Fruit fly (Drosophila melanogaster) whole organism, embryonic: Measurements from ENCODE around the gene Hsp110.

Source experiments
- CG10321 ChIP-seq: fragments of 200-800 bp; sonication (Bioruptor generic); IDR thresholded peaks from 2 replicates; pipeline ENCODE4 v1.3.6; 2022; ENCODE audit warnings: missing biosample characterization, missing genetic modification characterization
- CG12071 ChIP-seq: fragments of 200-800 bp; sonication (Bioruptor generic); optimal IDR thresholded peaks from 3 replicates; lab custom pipeline; 2018; ENCODE audit warnings: missing biosample characterization, mild to moderate bottlenecking, missing genetic modification characterization
- CG12391 ChIP-seq: fragments of 200-800 bp; sonication (Bioruptor generic); optimal IDR thresholded peaks from 3 replicates; lab custom pipeline; 2018; ENCODE audit warnings: missing biosample characterization, mild to moderate bottlenecking, missing genetic modification characterization, moderate library complexity
- CG17385 ChIP-seq: fragments of 200-800 bp; sonication (Bioruptor generic); optimal IDR thresholded peaks from 3 replicates; lab custom pipeline; 2018; ENCODE audit warnings: missing biosample characterization, mild to moderate bottlenecking, missing genetic modification characterization
- CG18619 ChIP-seq: fragments of 200-800 bp; sonication (Bioruptor generic); optimal IDR thresholded peaks from 3 replicates; lab custom pipeline; 2017; ENCODE audit warnings: missing biosample characterization, mild to moderate bottlenecking, missing genetic modification characterization
- CG31388 ChIP-seq: fragments of 200-800 bp; sonication (Bioruptor generic); optimal IDR thresholded peaks from 2 replicates; lab custom pipeline; 2016; ENCODE audit warnings: missing biosample characterization, missing genetic modification characterization
- CG32532 ChIP-seq: fragments of 200-800 bp; sonication (Bioruptor generic); IDR thresholded peaks from 2 replicates; pipeline ENCODE4 v1.3.6; 2022; ENCODE audit warnings: missing biosample characterization, missing genetic modification characterization
- CG32767 ChIP-seq: fragments of 200-800 bp; sonication (Bioruptor generic); IDR thresholded peaks from 2 replicates; pipeline ENCODE4 v1.3.6; 2022; ENCODE audit warnings: missing biosample characterization, missing genetic modification characterization
- CG3281 ChIP-seq: fragments of 200-800 bp; sonication (Bioruptor generic); optimal IDR thresholded peaks from 3 replicates; lab custom pipeline; 2017; ENCODE audit warnings: missing biosample characterization, mild to moderate bottlenecking, missing genetic modification characterization
- CG4617 ChIP-seq: fragments of 200-800 bp; sonication (Bioruptor generic); optimal IDR thresholded peaks from 3 replicates; lab custom pipeline; 2016; ENCODE audit warnings: missing biosample characterization, missing genetic modification characterization, borderline replicate concordance
- CG8765 ChIP-seq: fragments of 200-800 bp; sonication (Bioruptor generic); IDR thresholded peaks from 2 replicates; pipeline ENCODE4 v1.3.6; 2022; ENCODE audit warnings: missing biosample characterization, missing genetic modification characterization
- CG9932 ChIP-seq: fragments of 200-800 bp; sonication (Bioruptor generic); IDR thresholded peaks from 2 replicates; pipeline ENCODE4 v1.3.6; 2022; ENCODE audit warnings: missing biosample characterization, missing genetic modification characterization
- CHES-1-like ChIP-seq: fragments of 200-800 bp; sonication (Bioruptor generic); optimal IDR thresholded peaks from 2 replicates; lab custom pipeline; 2016; ENCODE audit warnings: missing biosample characterization, missing genetic modification characterization
- Dll ChIP-seq: fragments of 200-800 bp; sonication (Bioruptor generic); IDR thresholded peaks from 4 replicates; pipeline ENCODE4 v1.3.6; 2022; ENCODE audit warnings: missing biosample characterization, missing genetic modification characterization; ENCODE audit not compliant: partially characterized antibody
- Doc3 ChIP-seq: fragments of 200-800 bp; sonication (Bioruptor generic); IDR thresholded peaks from 3 replicates; pipeline ENCODE4 v1.3.6; 2022; ENCODE audit warnings: missing biosample characterization, missing genetic modification characterization; ENCODE audit not compliant: partially characterized antibody
- Drgx ChIP-seq: fragments of 200-800 bp; sonication (Bioruptor generic); IDR thresholded peaks from 2 replicates; pipeline ENCODE4 v1.3.6; 2022; ENCODE audit warnings: missing biosample characterization, missing genetic modification characterization
- HHEX ChIP-seq: fragments of 200-800 bp; sonication (Bioruptor generic); optimal IDR thresholded peaks from 3 replicates; lab custom pipeline; 2017; ENCODE audit warnings: missing biosample characterization, mild to moderate bottlenecking, missing genetic modification characterization, missing genetic modification reagents
- HmgZ ChIP-seq: fragments of 200-800 bp; sonication (Bioruptor generic); optimal IDR thresholded peaks from 2 replicates; lab custom pipeline; 2018; ENCODE audit warnings: missing biosample characterization, mild to moderate bottlenecking, missing genetic modification characterization
- Med ChIP-seq: fragments of 200-800 bp; sonication (Bioruptor generic); peaks from one replicate; lab custom pipeline; 2016; ENCODE audit warnings: missing biosample characterization, missing genetic modification characterization, mild to moderate bottlenecking, inconsistent platforms, moderate library complexity
- Myb ChIP-seq: fragments of 200-800 bp; sonication (Bioruptor generic); optimal IDR thresholded peaks from 2 replicates; lab custom pipeline; 2016; ENCODE audit warnings: missing biosample characterization, missing genetic modification characterization
- NC2α ChIP-seq: fragments of 200-800 bp; sonication (Bioruptor generic); optimal IDR thresholded peaks from 2 replicates; lab custom pipeline; 2016; ENCODE audit warnings: missing biosample characterization, missing genetic modification characterization
- Spps ChIP-seq: fragments of 200-800 bp; sonication (Bioruptor generic); optimal IDR thresholded peaks from 2 replicates; lab custom pipeline; 2018; ENCODE audit warnings: missing biosample characterization, mild to moderate bottlenecking, missing genetic modification characterization
- Trl ChIP-seq, 3 experiments: fragments of >200 bp in 2 of 3; fragments of 200-800 bp in 1 of 3; sonication (Bioruptor generic) in 1 of 3; optimal IDR thresholded peaks; 2 replicates in 1 of 3; 3 replicates in 2 of 3; lab custom pipeline; 2016 to 2017; ENCODE audit warnings: missing biosample characterization in 1 of 3, missing genetic modification characterization in 1 of 3
- Xbp1 ChIP-seq: fragments of 200-800 bp; sonication (Bioruptor generic); optimal IDR thresholded peaks from 3 replicates; lab custom pipeline; 2016; ENCODE audit warnings: missing biosample characterization, mild to moderate bottlenecking, missing genetic modification characterization
- ara ChIP-seq: fragments of 200-800 bp; sonication (Bioruptor generic); IDR thresholded peaks from 2 replicates; pipeline ENCODE4 v1.3.6; 2022; ENCODE audit warnings: missing biosample characterization, missing genetic modification characterization
- bbx ChIP-seq: fragments of 200-800 bp; sonication (Bioruptor generic); IDR thresholded peaks from 2 replicates; pipeline ENCODE4 v1.3.6; 2022; ENCODE audit warnings: missing biosample characterization, missing genetic modification characterization; ENCODE audit not compliant: partially characterized antibody
- bigmax ChIP-seq: fragments of 200-800 bp; sonication (Bioruptor generic); optimal IDR thresholded peaks from 2 replicates; lab custom pipeline; 2018; ENCODE audit warnings: missing biosample characterization, mild to moderate bottlenecking, missing genetic modification characterization
- chinmo ChIP-seq: fragments of 200-800 bp; sonication (Bioruptor generic); IDR thresholded peaks from 4 replicates; pipeline ENCODE4 v1.3.6; 2022; ENCODE audit warnings: missing biosample characterization, missing genetic modification characterization; ENCODE audit not compliant: partially characterized antibody
- crp ChIP-seq, 2 experiments: fragments of 200-800 bp; sonication (Bioruptor generic); optimal IDR thresholded peaks; 2 replicates in 1 of 2; 3 replicates in 1 of 2; lab custom pipeline; 2017; ENCODE audit warnings: missing biosample characterization in 2 of 2, missing genetic modification characterization in 2 of 2, mild to moderate bottlenecking in 1 of 2, moderate library complexity in 1 of 2
- da ChIP-seq: fragments of 200-800 bp; sonication (Bioruptor generic); optimal IDR thresholded peaks from 2 replicates; lab custom pipeline; 2016; ENCODE audit warnings: missing biosample characterization, missing genetic modification characterization
- fd3F ChIP-seq: fragments of 200-800 bp; sonication (Bioruptor generic); optimal IDR thresholded peaks from 2 replicates; lab custom pipeline; 2018; ENCODE audit warnings: missing biosample characterization, mild to moderate bottlenecking, missing genetic modification characterization, moderate library complexity
- hb ChIP-seq: fragments of 200-800 bp; sonication (Bioruptor generic); IDR thresholded peaks from 3 replicates; pipeline ENCODE4 v1.3.6; 2022; ENCODE audit warnings: missing biosample characterization, missing genetic modification characterization; ENCODE audit not compliant: partially characterized antibody
- her ChIP-seq: fragments of 200-800 bp; sonication (Bioruptor generic); optimal IDR thresholded peaks from 2 replicates; lab custom pipeline; 2016; ENCODE audit warnings: missing biosample characterization, missing genetic modification characterization
- hkb ChIP-seq, 2 experiments: fragments of 200-800 bp in 1 of 2; fragments of >200 bp in 1 of 2; sonication (Bioruptor generic) in 1 of 2; IDR thresholded peaks in 1 of 2; optimal IDR thresholded peaks in 1 of 2; 2 replicates each; pipeline versions ENCODE4 v1.3.6 to Lab custom; 2017 to 2022; ENCODE audit warnings: missing biosample characterization in 1 of 2, missing genetic modification characterization in 1 of 2
- kay ChIP-seq: fragments of 200-800 bp; sonication (Bioruptor generic); optimal IDR thresholded peaks from 2 replicates; lab custom pipeline; 2016; ENCODE audit warnings: missing biosample characterization, missing genetic modification characterization
- kni ChIP-seq: fragments of 200-800 bp; sonication (Bioruptor generic); optimal IDR thresholded peaks from 3 replicates; lab custom pipeline; 2017; ENCODE audit warnings: mild to moderate bottlenecking, missing biosample characterization, missing genetic modification reagents, missing genetic modification characterization
- nerfin-1 ChIP-seq: fragments of 200-800 bp; sonication (Bioruptor generic); optimal IDR thresholded peaks from 3 replicates; lab custom pipeline; 2019; ENCODE audit warnings: missing biosample characterization, mild to moderate bottlenecking, missing genetic modification characterization, moderate library complexity
- peb ChIP-seq: fragments of 200-800 bp; sonication (Bioruptor generic); IDR thresholded peaks from 2 replicates; pipeline ENCODE4 v1.3.6; 2022; ENCODE audit warnings: missing biosample characterization, missing genetic modification characterization
- pfk ChIP-seq: fragments of 200-800 bp; sonication (Bioruptor generic); optimal IDR thresholded peaks from 2 replicates; lab custom pipeline; 2018; ENCODE audit warnings: missing biosample characterization, mild to moderate bottlenecking, missing genetic modification characterization, moderate library complexity
- rib ChIP-seq: fragments of 200-800 bp; sonication (Bioruptor generic); IDR thresholded peaks from 2 replicates; pipeline ENCODE4 v1.3.6; 2022; ENCODE audit warnings: missing biosample characterization, missing genetic modification characterization
- row ChIP-seq: fragments of 200-800 bp; sonication (Bioruptor generic); IDR thresholded peaks from 3 replicates; pipeline ENCODE4 v1.3.6; 2022; ENCODE audit warnings: missing biosample characterization, missing genetic modification characterization
- salm ChIP-seq: fragments of 200-800 bp; sonication (Bioruptor generic); optimal IDR thresholded peaks from 2 replicates; lab custom pipeline; 2018; ENCODE audit warnings: missing biosample characterization, mild to moderate bottlenecking, missing genetic modification characterization
- slbo ChIP-seq: fragments of 200-800 bp; sonication (Bioruptor generic); IDR thresholded peaks from 2 replicates; pipeline ENCODE4 v1.3.6; 2022; ENCODE audit warnings: missing biosample characterization, missing genetic modification characterization
- sna ChIP-seq: fragments of 200-800 bp; sonication (Bioruptor generic); IDR thresholded peaks from 2 replicates; pipeline ENCODE4 v1.3.6; 2022; ENCODE audit warnings: missing biosample characterization, missing genetic modification characterization; ENCODE audit not compliant: partially characterized antibody
- sug ChIP-seq: fragments of 200-800 bp; optimal IDR thresholded peaks from 2 replicates; lab custom pipeline; 2019; ENCODE audit warnings: missing biosample characterization, mild to moderate bottlenecking, missing genetic modification characterization, moderate library complexity
- tap ChIP-seq: fragments of 200-800 bp; optimal IDR thresholded peaks from 3 replicates; lab custom pipeline; 2019; ENCODE audit warnings: missing biosample characterization, mild to moderate bottlenecking, missing genetic modification characterization, moderate library complexity

Gene Hsp110

DNA sequence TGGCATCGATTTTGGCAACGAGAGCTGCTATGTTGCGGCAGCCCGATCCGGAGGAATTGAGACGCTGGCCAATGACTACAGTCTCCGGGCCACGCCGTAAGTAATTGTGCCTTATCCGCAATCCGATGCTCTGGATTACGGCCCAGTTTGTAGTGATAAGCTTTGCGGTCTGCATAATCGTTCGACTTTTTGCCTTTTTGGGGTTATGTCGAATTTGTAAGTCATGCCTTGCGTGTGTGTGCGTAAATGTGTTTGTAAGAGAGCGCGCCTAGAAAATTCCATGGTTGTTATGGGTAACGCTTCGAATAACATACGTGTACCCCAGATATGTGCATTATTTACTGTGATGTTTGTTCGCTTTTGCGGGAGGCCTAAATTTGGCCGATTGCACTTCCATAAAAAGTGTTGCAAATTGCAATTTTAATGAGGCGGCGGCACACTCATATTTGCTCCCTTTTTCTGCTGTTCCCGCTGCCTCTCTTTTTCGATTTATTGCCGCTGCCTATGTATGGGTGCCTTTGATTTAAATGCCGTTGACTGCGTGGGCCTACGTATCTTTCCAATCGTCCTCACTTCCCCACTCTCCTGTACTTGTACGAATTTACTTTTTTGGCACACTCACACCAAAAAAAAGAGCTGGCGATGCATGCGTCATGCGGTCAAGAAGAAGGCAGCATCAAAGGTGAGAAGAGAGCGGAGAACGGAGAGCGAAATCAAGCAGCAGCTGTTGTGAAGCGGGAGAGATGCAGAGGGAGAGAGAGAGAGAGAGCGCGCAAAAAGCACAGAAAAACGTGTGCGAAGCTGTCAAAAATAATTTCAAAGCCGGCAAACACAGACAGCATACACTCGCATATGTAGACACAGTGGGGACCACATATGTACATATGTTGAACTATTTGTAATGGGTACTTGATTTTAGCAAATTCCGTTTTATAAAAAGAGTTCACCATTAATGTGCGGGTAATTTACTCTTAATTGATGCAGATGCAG is 1.1 kb downstream of the Hsp110 start (continued):
- peak; percentile 26 for TF ChIP-seq Xbp1 (GFP tag; lab: Kevin White, UChicago)
- TF ChIP-seq CG8765 (GFP tag; lab: Robert Waterston, UW): no peak
- 0 out of 3 replicates have a peak, but pooled peaks have one; percentile 35 for TF ChIP-seq Doc3 (GFP tag; lab: Robert Waterston, UW)
- TF ChIP-seq Med: peak; percentile 86
- TF ChIP-seq kni (GFP tag; lab: Kevin White, UChicago): peak; percentile 45
- TF ChIP-seq CG32767 (GFP tag; lab: Robert Waterston, UW): peak; percentile 31; the same call in 1 of the 2 replicates
- peak; percentile 6; the same call in 1 of the 2 replicates for TF ChIP-seq slbo (GFP tag; lab: Robert Waterston, UW)
- TF ChIP-seq hkb (optimal IDR thresholded peaks at IDR 0.05; lab: Kevin White, UChicago): no peak
- TF ChIP-seq hkb (GFP tag; IDR thresholded peaks at IDR 0.05; lab: Robert Waterston, UW): no peak
- peak; percentile 11 for TF ChIP-seq Spps (tag; lab: Kevin White, UChicago)
- TF ChIP-seq sug (tag; lab: Kevin White, UChicago): peak; percentile 7
- no peak for TF ChIP-seq salm (tag; lab: Kevin White, UChicago)
- peak; percentile 80; the same call in 1 of the 2 replicates for TF ChIP-seq rib (GFP tag; lab: Robert Waterston, UW)
- TF ChIP-seq Trl (optimal IDR thresholded peaks at IDR 0.05; lab: Kevin White, UChicago): peak; percentile 96 to 99
- peak; percentile 20 for TF ChIP-seq Trl (GFP tag; optimal IDR thresholded peaks at IDR 0.05; lab: Kevin White, UChicago)
- peak; percentile 33 for TF ChIP-seq pfk (GFP tag; lab: Kevin White, UChicago)
- TF ChIP-seq nerfin-1: peak; percentile 37
- no peak for TF ChIP-seq CG10321 (GFP tag; lab: Robert Waterston, UW)
- TF ChIP-seq ara (GFP tag; lab: Robert Waterston, UW): no peak
- TF ChIP-seq hb (GFP tag; lab: Robert Waterston, UW): no peak
- peak; percentile 89; the same call in 2 of the 4 replicates for TF ChIP-seq chinmo (GFP tag; lab: Robert Waterston, UW)
- TF ChIP-seq CG3281 (GFP tag; lab: Kevin White, UChicago): no peak
- peak; percentile 35 for TF ChIP-seq HmgZ (tag; lab: Kevin White, UChicago)
- no peak for TF ChIP-seq CG18619 (GFP tag; lab: Kevin White, UChicago)
- peak; percentile 97 for TF ChIP-seq bigmax (GFP tag; lab: Kevin White, UChicago)
- TF ChIP-seq sna (GFP tag; lab: Robert Waterston, UW): peak; percentile 34; the same call in 1 of the 2 replicates
- TF ChIP-seq fd3F (GFP tag; lab: Kevin White, UChicago): peak; percentile 19
- TF ChIP-seq crp (GFP tag; optimal IDR thresholded peaks at IDR 0.05; lab: Kevin White, UChicago): peak in 1 of 2 experiments; percentile 63
- no peak for TF ChIP-seq da (GFP tag; lab: Kevin White, UChicago)
- TF ChIP-seq Dll (GFP tag; lab: Robert Waterston, UW): peak; percentile 29; the same call in 1 of the 4 replicates
- peak; percentile 10 for TF ChIP-seq Myb (GFP tag; lab: Kevin White, UChicago)
- TF ChIP-seq row (GFP tag; lab: Robert Waterston, UW): peak; percentile 58; the same call in 2 of the 3 replicates
- TF ChIP-seq NC2α (GFP tag; lab: Kevin White, UChicago): no peak
- TF ChIP-seq CG9932 (GFP tag; lab: Robert Waterston, UW): peak; percentile 43; the same call in 1 of the 2 replicates
- TF ChIP-seq Drgx (GFP tag; lab: Robert Waterston, UW): peak; percentile 54; the same call in 1 of the 2 replicates
- TF ChIP-seq CG12391: no peak
- no peak for TF ChIP-seq tap (tag; lab: Kevin White, UChicago)
- TF ChIP-seq CG17385 (GFP tag; lab: Kevin White, UChicago): peak; percentile 32
- peak; percentile 31; the same call in 1 of the 2 replicates for TF ChIP-seq CG32532 (GFP tag; lab: Robert Waterston, UW)
- TF ChIP-seq her (GFP tag; lab: Kevin White, UChicago): no peak
- TF ChIP-seq CG4617 (GFP tag; lab: Kevin White, UChicago): no peak
- TF ChIP-seq CHES-1-like: peak; percentile 49
- no peak for TF ChIP-seq CG31388 (GFP tag; lab: Kevin White, UChicago)
- TF ChIP-seq kay: peak; percentile 35
- TF ChIP-seq peb (GFP tag; lab: Robert Waterston, UW): no peak
- no peak for TF ChIP-seq CG12071 (GFP tag; lab: Kevin White, UChicago)
- TF ChIP-seq bbx (GFP tag; lab: Robert Waterston, UW): no peak
- TF ChIP-seq HHEX: no peak
